Fruit fly (Drosophila melanogaster) whole organism, embryonic: ENCODE results near the gene Mcm5.

ENCODE experiments used
- Asciz ChIP-seq: fragments of 200-800 bp; sonication (Bioruptor generic); optimal IDR thresholded peaks from 2 replicates; lab custom pipeline; 2017; ENCODE audit warnings: missing biosample characterization, mild to moderate bottlenecking, missing genetic modification characterization, missing genetic modification reagents
- C15 ChIP-seq: fragments of 200-800 bp; sonication (Bioruptor generic); IDR thresholded peaks from 3 replicates; pipeline ENCODE4 v1.3.6; 2022; ENCODE audit warnings: missing biosample characterization, missing genetic modification characterization
- CG10147 ChIP-seq: fragments of 200-800 bp; sonication (Bioruptor generic); optimal IDR thresholded peaks from 2 replicates; lab custom pipeline; 2019; ENCODE audit warnings: missing biosample characterization, mild to moderate bottlenecking, missing genetic modification characterization, moderate library complexity
- CG10267 ChIP-seq: fragments of 200-800 bp; sonication (Bioruptor generic); optimal IDR thresholded peaks from 2 replicates; lab custom pipeline; 2018; ENCODE audit warnings: missing biosample characterization, mild to moderate bottlenecking, missing genetic modification characterization, moderate library complexity
- CG10431 ChIP-seq: fragments of 200-800 bp; sonication (Bioruptor generic); optimal IDR thresholded peaks from 3 replicates; lab custom pipeline; 2018; ENCODE audit warnings: missing biosample characterization, mild to moderate bottlenecking, missing genetic modification characterization
- CG12659 ChIP-seq: fragments of 200-800 bp; sonication (Bioruptor generic); optimal IDR thresholded peaks from 3 replicates; lab custom pipeline; 2017; ENCODE audit warnings: mild to moderate bottlenecking, missing biosample characterization, missing genetic modification reagents, missing genetic modification characterization
- CG13296 ChIP-seq: fragments of 200-800 bp; sonication (Bioruptor generic); optimal IDR thresholded peaks from 3 replicates; lab custom pipeline; 2018; ENCODE audit warnings: missing biosample characterization, mild to moderate bottlenecking, missing genetic modification characterization
- CG14667 ChIP-seq: fragments of 200-800 bp; sonication (Bioruptor generic); IDR thresholded peaks from 2 replicates; pipeline ENCODE4 v1.3.6; 2022; ENCODE audit warnings: missing biosample characterization, missing genetic modification characterization
- CG14860 ChIP-seq: fragments of 200-800 bp; sonication (Bioruptor generic); IDR thresholded peaks from 3 replicates; pipeline ENCODE4 v1.3.6; 2022; ENCODE audit warnings: missing biosample characterization, missing genetic modification characterization; ENCODE audit not compliant: partially characterized antibody
- CG18011 ChIP-seq: fragments of 200-800 bp; sonication (Bioruptor generic); optimal IDR thresholded peaks from 2 replicates; lab custom pipeline; 2017; ENCODE audit warnings: missing biosample characterization, missing genetic modification characterization, mild to moderate bottlenecking, moderate library complexity, missing genotype
- CG18599 ChIP-seq: fragments of 200-800 bp; sonication (Bioruptor generic); optimal IDR thresholded peaks from 3 replicates; lab custom pipeline; 2017; ENCODE audit warnings: missing biosample characterization, missing genetic modification characterization, mild to moderate bottlenecking, moderate library complexity, missing genetic modification reagents
- CG2120 ChIP-seq: fragments of 200-800 bp; sonication (Bioruptor generic); optimal IDR thresholded peaks from 3 replicates; lab custom pipeline; 2016; ENCODE audit warnings: missing biosample characterization, missing genetic modification characterization
- CG2199 ChIP-seq: fragments of 200-800 bp; sonication (Bioruptor generic); IDR thresholded peaks from 3 replicates; pipeline ENCODE4 v1.3.6; 2022; ENCODE audit warnings: missing biosample characterization, missing genetic modification characterization
- CG2875 ChIP-seq: fragments of 200-800 bp; sonication (Bioruptor generic); optimal IDR thresholded peaks from 2 replicates; lab custom pipeline; 2017; ENCODE audit warnings: missing biosample characterization, mild to moderate bottlenecking, missing genetic modification characterization, missing genetic modification reagents
- CG30020 ChIP-seq: fragments of 200-800 bp; optimal IDR thresholded peaks from 2 replicates; lab custom pipeline; 2019; ENCODE audit warnings: missing biosample characterization, mild to moderate bottlenecking, missing genetic modification characterization, moderate library complexity
- CG31365 ChIP-seq: fragments of 200-800 bp; sonication (Bioruptor generic); optimal IDR thresholded peaks from 2 replicates; lab custom pipeline; 2018; ENCODE audit warnings: missing biosample characterization, mild to moderate bottlenecking, missing genetic modification characterization
- CG32767 ChIP-seq: fragments of 200-800 bp; sonication (Bioruptor generic); IDR thresholded peaks from 2 replicates; pipeline ENCODE4 v1.3.6; 2022; ENCODE audit warnings: missing biosample characterization, missing genetic modification characterization
- CG3281 ChIP-seq: fragments of 200-800 bp; sonication (Bioruptor generic); optimal IDR thresholded peaks from 3 replicates; lab custom pipeline; 2017; ENCODE audit warnings: missing biosample characterization, mild to moderate bottlenecking, missing genetic modification characterization
- CG4360 ChIP-seq: fragments of 200-800 bp; sonication (Bioruptor generic); IDR thresholded peaks from 2 replicates; pipeline ENCODE4 v1.3.6; 2022; ENCODE audit warnings: missing biosample characterization, missing genetic modification characterization
- CG6272 ChIP-seq: fragments of 200-800 bp; sonication (Bioruptor generic); IDR thresholded peaks from 2 replicates; pipeline ENCODE4 v1.3.6; 2022; ENCODE audit warnings: missing biosample characterization, missing genetic modification characterization
- CG6689 ChIP-seq: fragments of 200-800 bp; sonication (Bioruptor generic); IDR thresholded peaks from 2 replicates; pipeline ENCODE4 v1.3.6; 2022; ENCODE audit warnings: missing biosample characterization, missing genetic modification characterization
- CG7357 ChIP-seq: fragments of 200-800 bp; sonication (Bioruptor generic); IDR thresholded peaks from 3 replicates; pipeline ENCODE4 v1.3.6; 2022; ENCODE audit warnings: missing biosample characterization, missing genetic modification characterization
- CG8290 ChIP-seq, 3 experiments: fragments of 200-800 bp; sonication (Bioruptor generic); optimal IDR thresholded peaks; 2 replicates each; lab custom pipeline; 2016 to 2019; ENCODE audit warnings: missing biosample characterization in 3 of 3, missing genetic modification characterization in 3 of 3, mild to moderate bottlenecking in 2 of 3, moderate library complexity in 1 of 3
- CkIIα-i1 ChIP-seq: fragments of 200-800 bp; sonication (Bioruptor generic); IDR thresholded peaks from 2 replicates; pipeline ENCODE4 v1.3.6; 2022; ENCODE audit warnings: missing biosample characterization, missing genetic modification characterization
- CoRest ChIP-seq: fragments of 200-800 bp; sonication (Bioruptor generic); optimal IDR thresholded peaks from 3 replicates; lab custom pipeline; 2018; ENCODE audit warnings: missing biosample characterization, mild to moderate bottlenecking, missing genetic modification characterization, moderate library complexity
- D19B ChIP-seq: fragments of 200-800 bp; sonication (Bioruptor generic); optimal IDR thresholded peaks from 2 replicates; lab custom pipeline; 2017; ENCODE audit warnings: missing biosample characterization, mild to moderate bottlenecking, missing genetic modification characterization
- Dp ChIP-seq: fragments of 200-800 bp; sonication (Bioruptor generic); optimal IDR thresholded peaks from 2 replicates; lab custom pipeline; 2018; ENCODE audit warnings: missing biosample characterization, mild to moderate bottlenecking, missing genetic modification characterization, moderate library complexity
- Dref ChIP-seq: fragments of 200-800 bp; sonication (Bioruptor generic); IDR thresholded peaks from 2 replicates; pipeline ENCODE4 v1.3.6; 2022; ENCODE audit warnings: missing biosample characterization, missing genetic modification characterization
- HLH3B ChIP-seq: fragments of 200-800 bp; sonication (Bioruptor generic); IDR thresholded peaks from 2 replicates; pipeline ENCODE4 v1.3.6; 2022; ENCODE audit warnings: missing biosample characterization, missing genetic modification characterization
- Hr39 ChIP-seq: fragments of >200 bp; optimal IDR thresholded peaks from 2 replicates; lab custom pipeline; 2017
- MBD-R2 ChIP-seq: fragments of 200-800 bp; sonication (Bioruptor generic); IDR thresholded peaks from 2 replicates; pipeline ENCODE4 v1.3.6; 2022; ENCODE audit warnings: missing biosample characterization, missing genetic modification characterization
- MESR4 ChIP-seq: fragments of 200-800 bp; sonication (Bioruptor generic); optimal IDR thresholded peaks from 2 replicates; lab custom pipeline; 2018; ENCODE audit warnings: missing biosample characterization, mild to moderate bottlenecking, missing genetic modification characterization, moderate library complexity
- MTF-1 ChIP-seq: fragments of 200-800 bp; sonication (Bioruptor generic); optimal IDR thresholded peaks from 2 replicates; lab custom pipeline; 2018; ENCODE audit warnings: missing biosample characterization, mild to moderate bottlenecking, missing genetic modification characterization, borderline replicate concordance
- Med ChIP-seq: fragments of 200-800 bp; sonication (Bioruptor generic); peaks from one replicate; lab custom pipeline; 2016; ENCODE audit warnings: missing biosample characterization, missing genetic modification characterization, mild to moderate bottlenecking, inconsistent platforms, moderate library complexity
- NC2α ChIP-seq: fragments of 200-800 bp; sonication (Bioruptor generic); optimal IDR thresholded peaks from 2 replicates; lab custom pipeline; 2016; ENCODE audit warnings: missing biosample characterization, missing genetic modification characterization
- PHDP ChIP-seq: fragments of 200-800 bp; sonication (Bioruptor generic); optimal IDR thresholded peaks from 3 replicates; lab custom pipeline; 2018; ENCODE audit warnings: missing biosample characterization, mild to moderate bottlenecking, missing genetic modification characterization, moderate library complexity
- Rfx ChIP-seq: fragments of 200-800 bp; sonication (Bioruptor generic); IDR thresholded peaks from 2 replicates; pipeline ENCODE4 v1.3.6; 2022; ENCODE audit warnings: missing biosample characterization, missing genetic modification characterization
- Taf1 ChIP-seq: fragments of 200-800 bp; sonication (Bioruptor generic); IDR thresholded peaks from 2 replicates; pipeline ENCODE4 v1.3.6; 2022; ENCODE audit warnings: missing biosample characterization, missing genetic modification characterization
- ac ChIP-seq: fragments of 200-800 bp; sonication (Bioruptor generic); optimal IDR thresholded peaks from 3 replicates; lab custom pipeline; 2017; ENCODE audit warnings: missing biosample characterization, mild to moderate bottlenecking, missing genetic modification characterization
- aop ChIP-seq: fragments of 200-800 bp; sonication (Bioruptor generic); IDR thresholded peaks from 2 replicates; pipeline ENCODE4 v1.3.6; 2022; ENCODE audit warnings: missing biosample characterization, missing genetic modification characterization
- ara ChIP-seq: fragments of 200-800 bp; sonication (Bioruptor generic); IDR thresholded peaks from 2 replicates; pipeline ENCODE4 v1.3.6; 2022; ENCODE audit warnings: missing biosample characterization, missing genetic modification characterization
- dmrt11E ChIP-seq: fragments of 200-800 bp; sonication (Bioruptor generic); optimal IDR thresholded peaks from 3 replicates; lab custom pipeline; 2018; ENCODE audit warnings: missing biosample characterization, mild to moderate bottlenecking, missing genetic modification characterization, moderate library complexity
- dysf ChIP-seq: fragments of 200-800 bp; sonication (Bioruptor generic); IDR thresholded peaks from 3 replicates; pipeline ENCODE4 v1.3.6; 2022; ENCODE audit warnings: missing biosample characterization, missing genetic modification characterization
- eve ChIP-seq, 2 experiments: fragments of >200 bp; optimal IDR thresholded peaks; 2 replicates each; lab custom pipeline; 2017; ENCODE audit warnings: missing biosample characterization in 2 of 2, missing genetic modification characterization in 2 of 2
- gsb ChIP-seq: fragments of 200-800 bp; sonication (Bioruptor generic); IDR thresholded peaks from 2 replicates; pipeline ENCODE4 v1.3.6; 2022; ENCODE audit warnings: missing biosample characterization, missing genetic modification characterization
- pan ChIP-seq, 4 experiments: fragments of >200 bp in 3 of 4; fragments of 200-800 bp in 1 of 4; sonication (Bioruptor generic) in 1 of 4; optimal IDR thresholded peaks in 3 of 4; IDR thresholded peaks in 1 of 4; 2 replicates each; pipeline versions ENCODE4 v1.3.6 to Lab custom; 2017 to 2022; ENCODE audit warnings: missing biosample characterization in 2 of 4, missing genetic modification characterization in 2 of 4, mixed read lengths in 1 of 4
- pnt ChIP-seq: fragments of 200-800 bp; sonication (Bioruptor generic); optimal IDR thresholded peaks from 3 replicates; lab custom pipeline; 2016; ENCODE audit warnings: missing biosample characterization, missing genetic modification characterization
- pzg ChIP-seq: fragments of 200-800 bp; sonication (Bioruptor generic); optimal IDR thresholded peaks from 3 replicates; lab custom pipeline; 2018; ENCODE audit warnings: missing biosample characterization, mild to moderate bottlenecking, missing genetic modification characterization, moderate library complexity
- ttk ChIP-seq: fragments of 200-800 bp; sonication (Bioruptor generic); IDR thresholded peaks from 2 replicates; pipeline ENCODE4 v2.1.2; 2022; ENCODE audit warnings: missing biosample characterization, missing genetic modification characterization

The Mcm5 gene

dm6 chr3R:10767526-10767925 lies 20.8 kb upstream of the Mcm5 start, which contains the start of gene TfIIFbeta (continued):
- TF ChIP-seq CG6272 (GFP tag; lab: Robert Waterston, UW) (no peak), Dref (GFP tag; lab: Robert Waterston, UW) (no peak), CG10147 (GFP tag; lab: Kevin White, UChicago) (no peak), CkIIα-i1 (no peak), CG7357 (no peak), pzg (peak; percentile 50), MBD-R2 (peak; percentile 67), CG10431 (GFP tag; lab: Kevin White, UChicago) (no peak), NC2α (GFP tag; lab: Kevin White, UChicago) (no peak), CG31365 (tag; lab: Kevin White, UChicago) (no peak), MESR4 (GFP tag; lab: Kevin White, UChicago) (peak; percentile 62), CG10267 (peak; percentile 7), CG4360 (GFP tag; lab: Robert Waterston, UW) (peak; percentile 97), Rfx (GFP tag; lab: Robert Waterston, UW) (no peak), CG3281 (GFP tag; lab: Kevin White, UChicago) (no peak), PHDP (tag; lab: Kevin White, UChicago) (no peak), Dp (GFP tag; lab: Kevin White, UChicago) (peak; percentile 87), CG2199 (GFP tag; lab: Robert Waterston, UW) (no peak), Med (GFP tag; lab: Kevin White, UChicago) (no peak), CG32767 (no peak)

- no peak for TF ChIP-seq Asciz (GFP tag; lab: Kevin White, UChicago)
- peak; percentile 45 for TF ChIP-seq PHDP (tag; lab: Kevin White, UChicago)
- peak; percentile 41; the same call in 1 of the 3 replicates for TF ChIP-seq dysf
- TF ChIP-seq HLH3B (GFP tag; lab: Robert Waterston, UW), result 0 out of 2 replicates have a peak, but pooled peaks have one; percentile 20
- 0 out of 2 replicates have a peak, but pooled peaks have one; percentile 49 for TF ChIP-seq Taf1 (GFP tag; lab: Robert Waterston, UW)
- no peak for TF ChIP-seq eve (GFP tag; optimal IDR thresholded peaks at IDR 0.05; lab: Kevin White, UChicago)
- no peak for TF ChIP-seq MTF-1 (GFP tag; lab: Kevin White, UChicago)
- 0 out of 3 replicates have a peak, but pooled peaks have one; percentile 42 for TF ChIP-seq C15 (GFP tag; lab: Robert Waterston, UW)
- no peak for TF ChIP-seq CG14667 (GFP tag; lab: Robert Waterston, UW)
- TF ChIP-seq CG18599 (GFP tag; lab: Kevin White, UChicago), result no peak
- no peak for TF ChIP-seq CG8290 (GFP tag; optimal IDR thresholded peaks at IDR 0.05; lab: Kevin White, UChicago)
- TF ChIP-seq CG8290 (tag; optimal IDR thresholded peaks at IDR 0.05; lab: Kevin White, UChicago), result peak in 1 of 2 experiments; percentile 14
- TF ChIP-seq CG30020 (tag; lab: Kevin White, UChicago), result no peak
- TF ChIP-seq CG2120 (GFP tag; lab: Kevin White, UChicago), result no peak
- no peak for TF ChIP-seq ac (GFP tag; lab: Kevin White, UChicago)
- TF ChIP-seq CG10431 (GFP tag; lab: Kevin White, UChicago), result no peak
- TF ChIP-seq pan (optimal IDR thresholded peaks at IDR 0.05; lab: Kevin White, UChicago), result no peak
- peak in 1 of 2 experiments; percentile 16 for TF ChIP-seq pan (GFP tag; optimal IDR thresholded peaks at IDR 0.05 in 1 of 2, IDR thresholded peaks at IDR 0.05 in 1 of 2)
- no peak for TF ChIP-seq CG14860 (GFP tag; lab: Robert Waterston, UW)
- 0 out of 2 replicates have a peak, but pooled peaks have one; percentile 8 for TF ChIP-seq aop (GFP tag; lab: Robert Waterston, UW)
- 0 out of 2 replicates have a peak, but pooled peaks have one; percentile 19 for TF ChIP-seq ttk (GFP tag; lab: Robert Waterston, UW)
- no peak for TF ChIP-seq Hr39 (lab: Kevin White, UChicago)
- no peak for TF ChIP-seq CG12659 (GFP tag; lab: Kevin White, UChicago)
- TF ChIP-seq gsb, result no peak
- TF ChIP-seq D19B (GFP tag; lab: Kevin White, UChicago), result no peak
- TF ChIP-seq CG13296, result no peak
- no peak for TF ChIP-seq CG18011 (GFP tag; lab: Kevin White, UChicago)
- TF ChIP-seq ara, result 0 out of 2 replicates have a peak, but pooled peaks have one; percentile 42
- TF ChIP-seq CG6689 (GFP tag; lab: Robert Waterston, UW), result peak; percentile 42
- no peak for TF ChIP-seq CoRest
- TF ChIP-seq dmrt11E (tag; lab: Kevin White, UChicago), result no peak
- peak; percentile 7 for TF ChIP-seq CG2875 (GFP tag; lab: Kevin White, UChicago)
- no peak for TF ChIP-seq pnt (GFP tag; lab: Kevin White, UChicago)
These were observed 13.1 kb upstream of the Mcm5 start for dm6 chr3R:10775246-10775645.
